Worm (Caenorhabditis elegans) whole organism, mixed stage, embryonic: Measurements from ENCODE around the gene vha-19.

ENCODE experiments used
- ceh-39 ChIP-seq: fragments of 150-350 bp; optimal IDR thresholded peaks from 2 replicates; lab custom pipeline; 2014; ENCODE audit warnings: missing biosample characterization, missing genetic modification characterization
- ces-1 ChIP-seq: fragments of 150-350 bp; optimal IDR thresholded peaks from 2 replicates; lab custom pipeline; 2014; ENCODE audit warnings: missing biosample characterization, missing genetic modification reagents, missing genetic modification characterization
- cnd-1 ChIP-seq: fragments of 200-800 bp; sonication (Bioruptor generic); optimal IDR thresholded peaks from 2 replicates; lab custom pipeline; 2018; ENCODE audit warnings: mild to moderate bottlenecking, missing genetic modification characterization, missing compliant biosample characterization
- drap-1 ChIP-seq: fragments of 200-800 bp; sonication (Bioruptor generic); optimal IDR thresholded peaks from 3 replicates; lab custom pipeline; 2018; ENCODE audit warnings: mild to moderate bottlenecking, missing genetic modification characterization, missing compliant biosample characterization
- lin-13 ChIP-seq: fragments of 150-350 bp; optimal IDR thresholded peaks from 2 replicates; lab custom pipeline; 2014; ENCODE audit warnings: missing biosample characterization, missing genetic modification characterization
- lsy-2 ChIP-seq: fragments of 150-350 bp; optimal IDR thresholded peaks from 2 replicates; lab custom pipeline; 2014; ENCODE audit warnings: missing biosample characterization, missing genetic modification characterization
- mep-1 ChIP-seq: fragments of 150-350 bp; optimal IDR thresholded peaks from 2 replicates; lab custom pipeline; 2017; ENCODE audit warnings: missing biosample characterization, missing genetic modification reagents, missing genetic modification characterization, inconsistent platforms
- nhr-12 ChIP-seq: fragments of 150-350 bp; optimal IDR thresholded peaks from 2 replicates; lab custom pipeline; 2014; ENCODE audit warnings: missing biosample characterization, missing genetic modification characterization
- nhr-237 ChIP-seq: fragments of 150-350 bp; optimal IDR thresholded peaks from 2 replicates; lab custom pipeline; 2014; ENCODE audit warnings: missing biosample characterization, missing genetic modification characterization
- nhr-28 ChIP-seq: fragments of 150-350 bp; optimal IDR thresholded peaks from 2 replicates; lab custom pipeline; 2014; ENCODE audit warnings: missing biosample characterization, missing genetic modification characterization
- nhr-76 ChIP-seq: sonication (generic microtip); optimal IDR thresholded peaks from 2 replicates; lab custom pipeline; 2017; ENCODE audit warnings: missing biosample characterization, missing genetic modification characterization
- pha-4 ChIP-seq: fragments of 150-350 bp; optimal IDR thresholded peaks from 2 replicates; lab custom pipeline; 2018; ENCODE audit warnings: missing biosample characterization, missing genetic modification reagents, missing genetic modification characterization
- sem-2 ChIP-seq: fragments of 200-800 bp; sonication (Bioruptor generic); optimal IDR thresholded peaks from 2 replicates; lab custom pipeline; 2018; ENCODE audit warnings: mild to moderate bottlenecking, missing genetic modification characterization, missing compliant biosample characterization
- ztf-11 ChIP-seq: fragments of 150-350 bp; optimal IDR thresholded peaks from 2 replicates; lab custom pipeline; 2014; ENCODE audit warnings: missing biosample characterization, missing genetic modification characterization

DNA sequence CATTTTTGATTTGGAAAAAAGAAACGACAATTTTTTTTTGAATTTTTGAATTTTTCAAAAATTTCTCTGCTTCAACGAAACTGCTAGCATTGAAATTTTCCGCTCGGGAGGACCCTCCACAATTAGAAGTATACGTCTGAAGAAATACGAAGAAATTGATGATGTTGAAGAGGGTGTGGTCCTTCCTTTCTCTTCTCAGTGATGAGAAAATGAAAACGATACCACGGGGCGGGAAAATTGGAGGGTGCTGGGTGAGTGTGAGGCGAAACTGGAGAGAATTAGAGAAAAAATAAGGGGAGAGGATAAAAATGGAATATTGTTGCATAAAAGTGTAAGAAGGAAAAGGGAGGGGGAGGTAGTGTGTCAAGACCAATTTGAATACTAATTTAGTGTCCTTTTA is 17.0 kb upstream of the vha-19 start:
- TF ChIP-seq nhr-12 (tag; lab: Kevin White, UChicago): no peak
- TF ChIP-seq drap-1 (GFP tag; lab: Kevin White, UChicago): no peak
- TF ChIP-seq nhr-76 (tag; lab: Kevin White, UChicago): no peak
- no peak for TF ChIP-seq mep-1 (tag; lab: Kevin White, UChicago)
- TF ChIP-seq pha-4: no peak
- no peak for TF ChIP-seq nhr-28 (tag; lab: Kevin White, UChicago)
- no peak for TF ChIP-seq ztf-11 (tag; lab: Kevin White, UChicago)
- no peak for TF ChIP-seq lsy-2 (tag; lab: Kevin White, UChicago)
- TF ChIP-seq nhr-237 (tag; lab: Kevin White, UChicago): no peak
- TF ChIP-seq ces-1 (GFP tag; lab: Kevin White, UChicago): peak; percentile 11
- no peak for TF ChIP-seq sem-2 (GFP tag; lab: Kevin White, UChicago)
- no peak for TF ChIP-seq lin-13 (tag; lab: Kevin White, UChicago)
- TF ChIP-seq ceh-39 (tag; lab: Kevin White, UChicago): no peak
- TF ChIP-seq cnd-1 (tag; lab: Kevin White, UChicago): no peak
